Worm (Caenorhabditis elegans) whole organism, midembryonic: ENCODE data around the gene sec-31.

Source experiments
- T22C8.4 ChIP-seq: fragments of 200-800 bp; sonication (Bioruptor generic); IDR thresholded peaks from 2 replicates; pipeline ENCODE4 v1.3.6; 2022; ENCODE audit warnings: missing genetic modification characterization, missing compliant biosample characterization
- cog-1 ChIP-seq: sonication (generic microtip); optimal IDR thresholded peaks from 2 replicates; lab custom pipeline; 2016; ENCODE audit warnings: missing genetic modification characterization, missing compliant biosample characterization
- flt-1 ChIP-seq: fragments of 200-800 bp; sonication (Bioruptor generic); IDR thresholded peaks from 2 replicates; pipeline ENCODE4 v1.3.6; 2022; ENCODE audit warnings: missing genetic modification characterization, missing compliant biosample characterization
- klf-2 ChIP-seq: fragments of 200-800 bp; sonication (Bioruptor generic); conservative IDR thresholded peaks from 2 replicates; pipeline ENCODE4 v1.3.6; 2022; ENCODE audit warnings: missing genetic modification reagents, missing genetic modification characterization, missing compliant biosample characterization
- med-1 ChIP-seq: sonication (generic microtip); optimal IDR thresholded peaks from 2 replicates; lab custom pipeline; 2017; ENCODE audit warnings: missing genetic modification characterization, mild to moderate bottlenecking, missing compliant biosample characterization, antibody characterized with exemption, missing genetic modification reagents; ENCODE audit not compliant: insufficient read depth
- ref-1 ChIP-seq: fragments of 200-800 bp; sonication (Bioruptor generic); conservative IDR thresholded peaks from 2 replicates; pipeline ENCODE4 v1.3.6; 2022; ENCODE audit warnings: missing genetic modification reagents, missing genetic modification characterization, missing compliant biosample characterization
- tab-1 ChIP-seq: fragments of 200-800 bp; sonication (Bioruptor generic); IDR thresholded peaks from 2 replicates; pipeline ENCODE4 v1.3.6; 2022; ENCODE audit warnings: missing genetic modification characterization, missing compliant biosample characterization
- ztf-23 ChIP-seq: fragments of 200-800 bp; sonication (Bioruptor generic); IDR thresholded peaks from 2 replicates; pipeline ENCODE4 v1.3.6; 2022; ENCODE audit warnings: missing genetic modification reagents, missing genetic modification characterization, missing compliant biosample characterization
- ztf-29 ChIP-seq: fragments of 200-800 bp; sonication (Bioruptor generic); IDR thresholded peaks from 2 replicates; pipeline ENCODE4 v1.3.6; 2022; ENCODE audit warnings: missing genetic modification reagents, missing genetic modification characterization, missing compliant biosample characterization

The sec-31 gene

DNA sequence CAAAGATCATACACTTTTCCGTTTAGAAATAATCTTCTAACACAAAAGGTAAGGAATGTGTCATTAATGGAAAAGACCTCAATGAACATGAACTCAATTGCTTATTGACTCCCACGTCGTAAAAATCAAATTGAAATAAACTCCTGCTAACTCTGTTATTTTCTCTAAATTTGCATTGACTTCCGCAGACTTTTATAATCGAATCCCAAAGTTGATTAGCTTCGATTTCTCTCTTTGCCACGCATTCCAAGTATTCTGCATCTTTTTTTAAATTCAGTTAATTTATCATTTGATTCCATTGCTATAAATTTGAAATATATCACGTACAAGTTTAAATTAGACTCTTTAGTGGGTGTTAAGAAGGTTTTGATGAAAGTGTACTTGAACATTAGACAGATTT is 17.1 kb upstream of the sec-31 start:
- TF ChIP-seq ztf-23 (GFP tag; lab: Robert Waterston, UW) (no peak), ref-1 (GFP tag; lab: Robert Waterston, UW) (no peak), flt-1 (GFP tag; lab: Robert Waterston, UW) (no peak), cog-1 (tag; lab: Kevin White, UChicago) (no peak), klf-2 (GFP tag; lab: Robert Waterston, UW) (no peak), ztf-29 (GFP tag; lab: Robert Waterston, UW) (no peak), T22C8.4 (GFP tag; lab: Robert Waterston, UW) (no peak), med-1 (no peak), tab-1 (GFP tag; lab: Robert Waterston, UW) (no peak)

ce11 chrIV:11379254-11379653 is 7.7 kb upstream of the sec-31 start, which contains the start of gene fbxb-76:
Gene fbxb-76, minus strand, starts transcription at chrIV:11379354.
- TF ChIP-seq tab-1 (GFP tag; lab: Robert Waterston, UW) (no peak), med-1 (no peak), flt-1 (GFP tag; lab: Robert Waterston, UW) (no peak), cog-1 (tag; lab: Kevin White, UChicago) (no peak)

DNA sequence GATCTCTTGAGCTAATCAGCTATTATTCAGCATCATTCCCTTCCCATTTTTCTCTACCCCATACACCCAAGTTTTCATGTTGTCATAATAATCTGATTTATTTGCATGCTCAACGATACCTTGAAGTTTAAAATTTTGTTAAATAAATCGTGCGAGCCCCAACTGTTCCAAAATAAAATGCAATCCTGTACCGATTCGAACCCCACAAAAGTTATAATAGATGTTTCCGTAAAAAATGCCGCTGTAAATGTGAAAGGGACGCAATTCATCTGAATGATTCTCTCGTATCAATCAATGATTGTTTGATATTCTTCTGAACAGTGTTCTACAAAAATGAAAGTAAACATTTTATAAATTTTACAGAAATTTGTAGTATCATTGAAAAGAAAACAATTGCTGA is 5.8 kb upstream of the sec-31 start:
- no peak for TF ChIP-seq flt-1 (GFP tag; lab: Robert Waterston, UW)
- no peak for TF ChIP-seq cog-1 (tag; lab: Kevin White, UChicago)
- no peak for TF ChIP-seq klf-2 (GFP tag; lab: Robert Waterston, UW)
- no peak for TF ChIP-seq ztf-23 (GFP tag; lab: Robert Waterston, UW)

- TF ChIP-seq ztf-29 (GFP tag; lab: Robert Waterston, UW) = no peak
- TF ChIP-seq T22C8.4 (GFP tag; lab: Robert Waterston, UW) = no peak
- no peak for TF ChIP-seq tab-1 (GFP tag; lab: Robert Waterston, UW)
- no peak for TF ChIP-seq klf-2 (GFP tag; lab: Robert Waterston, UW)
- TF ChIP-seq cog-1 (tag; lab: Kevin White, UChicago) = no peak
- no peak for TF ChIP-seq med-1
- TF ChIP-seq ref-1 (GFP tag; lab: Robert Waterston, UW) = no peak
Observed at ce11 chrIV:11375713-11376112, 4.1 kb upstream of the sec-31 start.

- TF ChIP-seq klf-2 (GFP tag; lab: Robert Waterston, UW) (no peak), flt-1 (GFP tag; lab: Robert Waterston, UW) (no peak), med-1 (no peak), ref-1 (GFP tag; lab: Robert Waterston, UW) (no peak), ztf-23 (GFP tag; lab: Robert Waterston, UW) (no peak), tab-1 (GFP tag; lab: Robert Waterston, UW) (no peak), ztf-29 (GFP tag; lab: Robert Waterston, UW) (no peak), T22C8.4 (GFP tag; lab: Robert Waterston, UW) (no peak), cog-1 (tag; lab: Kevin White, UChicago) (no peak)
Observed at ce11 chrIV:11372366-11372997, 890 bp upstream of the sec-31 start, which contains the start of gene cbd-1. Gene cbd-1, plus strand, starts transcription at chrIV:11372991.

ce11 chrIV:11363806-11364562 is 7.6 kb downstream of the sec-31 start:
- TF ChIP-seq klf-2 (GFP tag; lab: Robert Waterston, UW) (no peak), cog-1 (tag; lab: Kevin White, UChicago) (no peak), tab-1 (GFP tag; lab: Robert Waterston, UW) (no peak), ztf-29 (GFP tag; lab: Robert Waterston, UW) (peak; percentile 57; the same call in 1 of the 2 replicates)

- TF ChIP-seq ref-1 (GFP tag; lab: Robert Waterston, UW) = no peak
- no peak for TF ChIP-seq flt-1 (GFP tag; lab: Robert Waterston, UW)
- no peak for TF ChIP-seq klf-2 (GFP tag; lab: Robert Waterston, UW)
- no peak for TF ChIP-seq ztf-29 (GFP tag; lab: Robert Waterston, UW)
- no peak for TF ChIP-seq T22C8.4 (GFP tag; lab: Robert Waterston, UW)
Observed at ce11 chrIV:11361409-11361808, 10.2 kb downstream of the sec-31 start, which contains the start of gene T01G1.4. Gene T01G1.4, minus strand, starts transcription at chrIV:11361509.

- TF ChIP-seq ref-1 (GFP tag; lab: Robert Waterston, UW) = no peak
- TF ChIP-seq tab-1 (GFP tag; lab: Robert Waterston, UW) = no peak
- no peak for TF ChIP-seq ztf-29 (GFP tag; lab: Robert Waterston, UW)
- no peak for TF ChIP-seq med-1
- no peak for TF ChIP-seq cog-1 (tag; lab: Kevin White, UChicago)
- TF ChIP-seq flt-1 (GFP tag; lab: Robert Waterston, UW) = no peak
- no peak for TF ChIP-seq ztf-23 (GFP tag; lab: Robert Waterston, UW)
- no peak for TF ChIP-seq klf-2 (GFP tag; lab: Robert Waterston, UW)
- TF ChIP-seq T22C8.4 (GFP tag; lab: Robert Waterston, UW) = no peak
Observed at ce11 chrIV:11359769-11360168, 11.8 kb downstream of the sec-31 start, which contains the start of gene klp-12. Gene klp-12, minus strand, starts transcription at chrIV:11359869.

DNA sequence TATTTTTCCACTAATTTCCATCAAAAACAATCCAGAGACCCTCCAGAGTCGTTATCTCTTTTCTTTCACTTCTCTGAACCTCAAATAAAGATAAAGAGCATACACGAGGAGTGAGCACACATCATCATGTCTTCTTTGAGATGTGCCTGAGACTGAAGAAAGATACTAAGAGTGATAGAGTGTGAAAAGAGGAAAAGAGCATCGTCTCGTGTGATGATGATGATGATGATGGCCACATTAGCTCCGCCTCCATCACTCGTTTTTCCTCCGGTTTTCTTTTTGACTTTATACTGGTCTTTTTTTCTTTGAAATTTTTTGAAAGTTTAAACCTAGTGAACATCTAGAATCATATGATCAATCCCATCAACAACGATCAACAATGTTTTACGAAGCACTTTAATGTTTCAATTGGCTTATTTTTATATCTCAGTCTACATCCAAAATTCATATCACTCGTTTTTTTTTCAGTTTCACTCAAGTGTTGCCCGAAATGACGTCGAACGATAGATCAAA is 17.6 kb downstream of the sec-31 start, which contains the start of gene T01G1.2:
T01G1.2 (plus strand) TSS at position 463 of the 513 bp plus-strand sequence.
- TF ChIP-seq ztf-23 (GFP tag; lab: Robert Waterston, UW) (no peak), med-1 (no peak), flt-1 (GFP tag; lab: Robert Waterston, UW) (no peak), T22C8.4 (GFP tag; lab: Robert Waterston, UW) (no peak), tab-1 (GFP tag; lab: Robert Waterston, UW) (no peak), cog-1 (tag; lab: Kevin White, UChicago) (no peak), klf-2 (GFP tag; lab: Robert Waterston, UW) (no peak), ztf-29 (GFP tag; lab: Robert Waterston, UW) (no peak)
